Fruit fly (Drosophila melanogaster): ENCODE results near the gene CG7320.

- no peak for TF ChIP-seq psq (optimal IDR thresholded peaks at IDR 0.05)
- TF ChIP-seq ttk (optimal IDR thresholded peaks at IDR 0.05) = no peak
- TF ChIP-seq Sin3A (optimal IDR thresholded peaks at IDR 0.05) = no peak
- TF ChIP-seq insv (optimal IDR thresholded peaks at IDR 0.05) = no peak
- TF ChIP-seq Myc (optimal IDR thresholded peaks at IDR 0.05) = no peak
Measured at dm6 chr3L:18184762-18185161, 16.5 kb upstream of the CG7320 start.
